Worm (Caenorhabditis elegans): ENCODE data around the gene srd-33.

The srd-33 gene

DNA sequence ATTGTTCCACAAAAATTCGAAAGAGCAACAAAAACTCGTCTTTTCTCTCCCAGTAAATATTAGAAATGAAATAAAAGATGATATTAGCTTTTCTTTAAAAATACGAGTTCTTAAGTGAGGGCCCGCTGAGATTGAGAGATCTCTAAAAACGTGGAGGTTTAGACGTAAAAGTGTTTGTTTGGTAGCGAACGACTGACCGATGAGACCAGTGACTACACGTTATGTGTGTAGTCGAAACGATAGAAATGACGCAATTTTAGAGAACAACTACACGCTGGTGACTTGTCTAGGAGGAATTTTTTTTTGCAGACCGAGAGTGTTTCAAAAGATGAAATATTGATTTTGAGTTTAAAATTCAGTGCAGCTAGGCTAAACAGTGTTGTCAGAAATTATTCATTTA lies 9.4 kb upstream of the srd-33 start, which contains the start of gene C37H5.13:
Gene C37H5.13 (minus strand): TSS at position 229 of the 400 bp plus-strand sequence.
- TF ChIP-seq nhr-237 (tag; optimal IDR thresholded peaks at IDR 0.05) (no peak), unc-55 (GFP tag; optimal IDR thresholded peaks at IDR 0.05) (no peak), sma-3 (GFP tag; optimal IDR thresholded peaks at IDR 0.05) (no peak), egl-27 (tag; optimal IDR thresholded peaks at IDR 0.05) (no peak), lin-11 (tag; optimal IDR thresholded peaks at IDR 0.05) (no peak), ceh-16 (tag; optimal IDR thresholded peaks at IDR 0.05) (no peak), nhr-10 (tag; optimal IDR thresholded peaks at IDR 0.05) (no peak), alr-1 (tag; optimal IDR thresholded peaks at IDR 0.05) (no peak), zag-1 (tag; optimal IDR thresholded peaks at IDR 0.05) (no peak), unc-39 (tag; optimal IDR thresholded peaks at IDR 0.05) (no peak), C34F6.9 (tag; optimal IDR thresholded peaks at IDR 0.05) (no peak), elt-1 (tag; optimal IDR thresholded peaks at IDR 0.05) (no peak), F13H6.1 (tag; optimal IDR thresholded peaks at IDR 0.05) (peak; percentile 65), unc-62 (GFP tag; optimal IDR thresholded peaks at IDR 0.05) (no peak), nhr-129 (tag; optimal IDR thresholded peaks at IDR 0.05) (peak; percentile 97), fos-1 (tag; optimal IDR thresholded peaks at IDR 0.05) (peak; percentile 40), sma-9 (GFP tag; optimal IDR thresholded peaks at IDR 0.05) (peak; percentile 67), sma-9 (tag; optimal IDR thresholded peaks at IDR 0.05) (no peak), sem-4 (tag; optimal IDR thresholded peaks at IDR 0.05) (no peak), nhr-6 (tag; optimal IDR thresholded peaks at IDR 0.05) (no peak), nhr-77 (tag; optimal IDR thresholded peaks at IDR 0.05) (no peak), mdl-1 (tag; optimal IDR thresholded peaks at IDR 0.05) (no peak), lin-13 (GFP tag; optimal IDR thresholded peaks at IDR 0.05) (no peak), lsy-2 (tag; optimal IDR thresholded peaks at IDR 0.05) (peak in 1 of 2 experiments; percentile 49), snpc-4 (tag; optimal IDR thresholded peaks at IDR 0.05) (no peak), nhr-25 (tag; optimal IDR thresholded peaks at IDR 0.05) (peak; percentile 22), crh-2 (tag; optimal IDR thresholded peaks at IDR 0.05) (peak; percentile 49), elt-3 (tag; optimal IDR thresholded peaks at IDR 0.05) (no peak), nhr-21 (tag; optimal IDR thresholded peaks at IDR 0.05) (no peak), ceh-82 (tag; optimal IDR thresholded peaks at IDR 0.05) (no peak), ama-1 (optimal IDR thresholded peaks at IDR 0.05) (no peak), ztf-4 (tag; optimal IDR thresholded peaks at IDR 0.05) (no peak), skn-1 (tag; optimal IDR thresholded peaks at IDR 0.05) (no peak), ztf-11 (tag; optimal IDR thresholded peaks at IDR 0.05) (no peak)

DNA sequence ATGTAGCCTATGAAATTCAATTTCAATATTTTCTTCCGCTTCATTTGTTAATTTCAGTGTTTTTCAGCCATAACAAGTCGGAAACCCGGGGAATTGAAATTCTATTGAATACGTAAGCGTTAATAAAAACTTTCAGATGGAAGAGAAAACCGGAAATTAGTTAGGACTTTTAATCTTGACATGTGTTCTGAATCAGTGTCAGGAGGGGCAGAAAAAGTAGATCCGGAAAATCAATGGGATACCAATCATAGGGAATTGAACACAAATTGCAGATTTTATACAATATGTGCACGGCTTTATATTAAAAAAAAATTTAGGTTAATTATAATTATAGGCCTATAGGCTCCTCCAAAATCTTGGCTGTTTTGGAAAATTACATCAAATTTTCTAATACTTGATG lies 7.8 kb upstream of the srd-33 start:
- TF ChIP-seq nhr-10 (tag; optimal IDR thresholded peaks at IDR 0.05), result no peak
- no peak for TF ChIP-seq Y55F3AM.14 (GFP tag; optimal IDR thresholded peaks at IDR 0.05)
- no peak for TF ChIP-seq aly-2 (tag; optimal IDR thresholded peaks at IDR 0.05)
- no peak for TF ChIP-seq nhr-23 (tag; optimal IDR thresholded peaks at IDR 0.05)
- no peak for TF ChIP-seq gmeb-1 (tag; optimal IDR thresholded peaks at IDR 0.05)
- TF ChIP-seq lsy-2 (tag; optimal IDR thresholded peaks at IDR 0.05), result no peak
- TF ChIP-seq sma-3 (GFP tag; optimal IDR thresholded peaks at IDR 0.05), result no peak
- TF ChIP-seq sem-4 (tag; optimal IDR thresholded peaks at IDR 0.05), result no peak
- no peak for TF ChIP-seq ztf-11 (tag; optimal IDR thresholded peaks at IDR 0.05)

DNA sequence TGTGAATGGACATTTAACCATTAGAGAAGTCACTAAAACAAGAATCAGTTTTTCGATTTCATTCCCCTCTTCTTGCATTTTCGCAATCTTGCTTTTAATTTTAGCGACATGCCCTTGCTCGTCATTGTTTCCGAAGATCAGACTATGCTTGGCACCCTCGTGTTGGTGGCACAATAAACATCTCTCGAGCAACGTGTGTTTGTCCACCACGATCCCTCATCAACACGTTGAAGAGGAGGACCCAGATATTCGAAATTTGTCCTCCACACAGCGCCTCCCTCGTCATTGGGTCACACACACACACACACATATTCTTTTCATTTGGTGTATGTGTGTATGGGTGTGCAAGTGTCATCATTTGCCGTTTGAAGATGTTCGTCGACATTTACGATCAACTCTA lies 6.7 kb upstream of the srd-33 start, which contains the start of gene srd-32:
Gene srd-32 (plus strand): TSS at position 301 of the 400 bp plus-strand sequence.
- TF ChIP-seq blmp-1 (tag; optimal IDR thresholded peaks at IDR 0.05; ENCODE audit: insufficient read depth) (no peak), nhr-77 (tag; optimal IDR thresholded peaks at IDR 0.05) (no peak), aly-2 (tag; optimal IDR thresholded peaks at IDR 0.05) (no peak), mbf-1 (tag; optimal IDR thresholded peaks at IDR 0.05) (no peak), gmeb-1 (tag; optimal IDR thresholded peaks at IDR 0.05) (no peak), sma-9 (GFP tag; optimal IDR thresholded peaks at IDR 0.05) (no peak), sma-9 (tag; optimal IDR thresholded peaks at IDR 0.05) (no peak), ZK546.5 (tag; optimal IDR thresholded peaks at IDR 0.05) (no peak), unc-62 (GFP tag; optimal IDR thresholded peaks at IDR 0.05) (no peak), nhr-23 (tag; optimal IDR thresholded peaks at IDR 0.05) (no peak), lsy-2 (tag; optimal IDR thresholded peaks at IDR 0.05) (no peak), skn-1 (tag; optimal IDR thresholded peaks at IDR 0.05) (no peak), sma-3 (GFP tag; optimal IDR thresholded peaks at IDR 0.05) (no peak), nhr-21 (tag; optimal IDR thresholded peaks at IDR 0.05) (no peak), nhr-6 (tag; optimal IDR thresholded peaks at IDR 0.05) (no peak), nhr-12 (tag; optimal IDR thresholded peaks at IDR 0.05) (no peak), nhr-237 (tag; optimal IDR thresholded peaks at IDR 0.05) (no peak)

Measured in whole organism, L2 larva.